Fruit fly (Drosophila melanogaster) Kc167 (cell line): ENCODE data around the gene Sumo.

ENCODE experiments used
- Myc ChIP-seq: fragments of >200 bp; optimal IDR thresholded peaks from 2 replicates; lab custom pipeline; 2017; ENCODE audit warnings: missing external identifiers
- Sin3A ChIP-seq: fragments of >200 bp; optimal IDR thresholded peaks from 2 replicates; lab custom pipeline; 2018; ENCODE audit warnings: missing external identifiers
- h ChIP-seq: fragments of >200 bp; optimal IDR thresholded peaks from 3 replicates; lab custom pipeline; 2018; ENCODE audit warnings: missing external identifiers
- insv ChIP-seq: fragments of >200 bp; optimal IDR thresholded peaks from 3 replicates; lab custom pipeline; 2018; ENCODE audit warnings: missing external identifiers
- psq ChIP-seq: fragments of >200 bp; optimal IDR thresholded peaks from 2 replicates; lab custom pipeline; 2017; ENCODE audit warnings: missing external identifiers
- ttk ChIP-seq: sonication (Bioruptor generic); optimal IDR thresholded peaks from 2 replicates; lab custom pipeline; 2017; ENCODE audit warnings: missing external identifiers

Gene Sumo

DNA sequence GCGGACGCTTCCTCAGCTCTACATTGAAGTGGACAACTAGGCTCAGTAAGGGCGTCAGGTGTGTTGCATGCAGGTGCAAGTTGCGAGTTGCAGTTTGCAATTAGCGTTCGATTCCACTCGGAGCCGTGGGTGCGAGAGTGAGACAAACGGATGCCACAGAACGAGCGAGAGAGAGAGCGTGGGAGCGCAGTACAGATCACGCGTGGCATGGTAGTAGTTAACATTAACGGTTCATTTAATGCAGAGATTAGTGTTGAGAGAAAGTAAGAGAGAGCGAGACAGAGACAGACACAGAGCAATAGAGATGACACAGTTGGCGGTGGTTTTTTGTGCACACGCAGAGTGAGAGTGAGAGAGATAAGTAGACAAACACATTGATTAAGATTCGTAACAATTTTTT is 27.7 kb downstream of the Sumo start:
- TF ChIP-seq Sin3A (lab: Kevin White, UChicago) (no peak), insv (lab: Kevin White, UChicago) (no peak), Myc (lab: Kevin White, UChicago) (no peak), h (lab: Kevin White, UChicago) (no peak), psq (lab: Kevin White, UChicago) (no peak), ttk (lab: Kevin White, UChicago) (no peak)

dm6 chr2L:6931821-6932220 is 35.6 kb downstream of the Sumo start, which contains the start of gene CG43232:
Gene CG43232, plus strand, starts transcription at chr2L:6932121.
- TF ChIP-seq h (lab: Kevin White, UChicago) = no peak
- no peak for TF ChIP-seq Myc (lab: Kevin White, UChicago)
- no peak for TF ChIP-seq insv (lab: Kevin White, UChicago)
- TF ChIP-seq psq (lab: Kevin White, UChicago) = no peak
- no peak for TF ChIP-seq ttk (lab: Kevin White, UChicago)
- TF ChIP-seq Sin3A (lab: Kevin White, UChicago) = no peak

dm6 chr2L:6925114-6925513 is 42.3 kb downstream of the Sumo start:
- TF ChIP-seq Myc (lab: Kevin White, UChicago) (no peak), Sin3A (lab: Kevin White, UChicago) (no peak), insv (lab: Kevin White, UChicago) (no peak), psq (lab: Kevin White, UChicago) (no peak), ttk (lab: Kevin White, UChicago) (no peak), h (lab: Kevin White, UChicago) (no peak)

dm6 chr2L:6922091-6922753 is 45.2 kb downstream of the Sumo start:
- TF ChIP-seq psq (lab: Kevin White, UChicago) = no peak
- no peak for TF ChIP-seq h (lab: Kevin White, UChicago)
- no peak for TF ChIP-seq ttk (lab: Kevin White, UChicago)
- TF ChIP-seq insv (lab: Kevin White, UChicago) = no peak
- no peak for TF ChIP-seq Sin3A (lab: Kevin White, UChicago)
- TF ChIP-seq Myc (lab: Kevin White, UChicago) = no peak

DNA sequence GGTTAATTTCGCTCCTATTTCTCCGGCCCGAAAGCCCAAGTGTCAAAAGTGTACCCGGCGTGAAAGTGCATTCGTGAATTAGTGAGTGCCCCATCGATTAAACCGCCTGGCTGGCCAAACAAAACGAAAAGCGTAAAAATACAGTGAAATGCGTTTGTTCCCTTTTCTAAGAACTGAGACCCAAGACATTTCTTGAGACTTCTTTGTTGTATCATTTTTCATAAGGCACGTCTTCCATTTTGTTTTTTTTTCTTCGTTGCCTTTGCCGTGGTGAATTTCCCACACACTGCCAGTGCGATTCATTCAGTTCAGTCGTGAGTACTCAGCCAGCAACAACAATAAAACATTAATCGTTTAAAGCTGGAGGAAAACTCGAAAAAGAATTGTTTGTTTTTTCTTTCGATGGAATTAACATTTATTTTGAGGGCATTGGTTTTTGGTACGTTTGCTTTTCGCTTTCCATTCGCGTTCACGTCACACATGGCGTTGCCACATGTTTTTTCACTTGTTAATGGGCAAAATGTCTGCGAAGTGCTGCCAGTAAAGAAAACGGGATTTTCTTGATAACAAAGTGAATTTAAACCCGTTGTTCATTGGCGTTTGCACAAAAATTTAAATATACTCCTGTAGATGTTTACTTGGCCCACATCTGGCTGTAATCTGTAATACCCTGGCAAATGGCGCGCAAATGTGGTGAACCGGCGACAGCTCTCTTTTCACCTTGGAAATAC is 45.9 kb downstream of the Sumo start:
- TF ChIP-seq Sin3A (lab: Kevin White, UChicago) (no peak), h (lab: Kevin White, UChicago) (no peak), ttk (lab: Kevin White, UChicago) (no peak), psq (lab: Kevin White, UChicago) (no peak), insv (lab: Kevin White, UChicago) (no peak), Myc (lab: Kevin White, UChicago) (no peak)

DNA sequence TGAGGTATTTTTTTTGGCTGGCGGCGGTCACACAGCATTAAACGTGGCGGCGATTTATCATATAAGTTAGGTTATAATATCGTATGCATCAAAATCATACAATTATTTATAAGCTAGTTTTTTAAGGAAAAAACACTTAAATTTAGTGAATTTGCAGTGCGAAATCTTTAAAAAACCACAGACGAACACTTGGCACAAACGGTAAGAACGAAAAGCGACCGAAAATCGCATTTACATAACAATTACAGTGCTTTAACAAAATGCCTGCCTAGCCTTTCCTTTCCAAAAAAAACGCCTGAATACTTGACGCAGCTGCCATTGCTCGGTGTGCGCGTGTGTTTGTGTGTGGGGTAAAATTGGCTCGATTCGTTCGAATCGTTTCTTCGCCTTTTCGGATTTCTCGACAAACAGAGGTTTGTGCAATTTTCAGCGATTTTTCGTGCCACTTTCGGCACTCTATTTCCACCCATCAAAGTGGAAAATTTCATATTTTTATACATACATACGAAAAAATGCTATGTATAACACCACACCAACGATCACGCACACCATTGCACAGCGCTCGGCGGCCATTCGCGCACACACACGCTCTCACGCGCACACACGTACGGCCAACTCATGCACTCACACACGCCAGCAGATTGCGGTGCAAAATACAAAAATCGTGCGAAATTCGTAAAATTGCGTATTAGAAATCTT is 46.6 kb downstream of the Sumo start, which contains the start of gene Hrb27C:
TSS of gene Hrb27C (plus strand) at position 44 of the 699 bp plus-strand sequence.
- TF ChIP-seq psq (lab: Kevin White, UChicago) (no peak), insv (lab: Kevin White, UChicago) (no peak), Myc (lab: Kevin White, UChicago) (no peak), h (lab: Kevin White, UChicago) (no peak), Sin3A (lab: Kevin White, UChicago) (no peak), ttk (lab: Kevin White, UChicago) (no peak)

- TF ChIP-seq ttk (lab: Kevin White, UChicago) (no peak), Myc (lab: Kevin White, UChicago) (no peak)
Observed at dm6 chr2L:6919850-6920660, 47.4 kb downstream of the Sumo start, which contains the start of gene x16. Gene x16, minus strand, starts transcription at chr2L:6920210.

dm6 chr2L:6919203-6919849 is 48.1 kb downstream of the Sumo start:
- TF ChIP-seq insv (lab: Kevin White, UChicago) (no peak), psq (lab: Kevin White, UChicago) (no peak), ttk (lab: Kevin White, UChicago) (no peak), h (lab: Kevin White, UChicago) (no peak), Sin3A (lab: Kevin White, UChicago) (no peak), Myc (lab: Kevin White, UChicago) (no peak)

dm6 chr2L:6918517-6919202 is 48.8 kb downstream of the Sumo start, which contains the start of gene nop5:
Gene nop5, minus strand, starts transcription at chr2L:6918743.
- no peak for TF ChIP-seq psq (lab: Kevin White, UChicago)
- no peak for TF ChIP-seq ttk (lab: Kevin White, UChicago)
- no peak for TF ChIP-seq insv (lab: Kevin White, UChicago)
- TF ChIP-seq Sin3A (lab: Kevin White, UChicago) = no peak
- TF ChIP-seq h (lab: Kevin White, UChicago) = no peak
- TF ChIP-seq Myc (lab: Kevin White, UChicago) = no peak
